Worm (Caenorhabditis elegans): Measurements from ENCODE around the gene srw-142.

The srw-142 gene

ce11 chrV:2958202-2958601 is at the start of gene srw-142:
TSS of gene srw-142 (minus strand) at chrV:2958302.
- TF ChIP-seq nhr-21 (tag; optimal IDR thresholded peaks at IDR 0.05) (no peak), dmd-4 (tag; optimal IDR thresholded peaks at IDR 0.05) (no peak), lsy-2 (tag; optimal IDR thresholded peaks at IDR 0.05) (no peak), fos-1 (tag; optimal IDR thresholded peaks at IDR 0.05) (no peak), ztf-1 (GFP tag; conservative IDR thresholded peaks at IDR 0.05) (no peak), unc-39 (tag; optimal IDR thresholded peaks at IDR 0.05) (no peak), egl-27 (tag; optimal IDR thresholded peaks at IDR 0.05) (no peak)

- TF ChIP-seq nhr-10 (tag; optimal IDR thresholded peaks at IDR 0.05) (no peak), lin-13 (GFP tag; optimal IDR thresholded peaks at IDR 0.05) (no peak), skn-1 (tag; optimal IDR thresholded peaks at IDR 0.05) (no peak), lin-11 (tag; optimal IDR thresholded peaks at IDR 0.05) (no peak), nhr-129 (tag; optimal IDR thresholded peaks at IDR 0.05) (no peak), unc-55 (GFP tag; optimal IDR thresholded peaks at IDR 0.05) (no peak), nhr-12 (tag; optimal IDR thresholded peaks at IDR 0.05) (no peak), sem-4 (tag; optimal IDR thresholded peaks at IDR 0.05) (no peak), unc-39 (tag; optimal IDR thresholded peaks at IDR 0.05) (no peak), gmeb-1 (tag; optimal IDR thresholded peaks at IDR 0.05) (no peak), mbf-1 (tag; optimal IDR thresholded peaks at IDR 0.05) (no peak), crh-2 (tag; optimal IDR thresholded peaks at IDR 0.05) (no peak), ztf-1 (GFP tag; conservative IDR thresholded peaks at IDR 0.05) (no peak), peb-1 (tag; optimal IDR thresholded peaks at IDR 0.05) (no peak)
Observed at ce11 chrV:3005964-3006363, 47.9 kb upstream of the srw-142 start, which contains the start of gene srw-112. TSS of gene srw-112 (minus strand) at chrV:3006064.

ce11 chrV:2999736-3000135 is 41.6 kb upstream of the srw-142 start, which contains the start of gene srw-119:
TSS of gene srw-119 (minus strand) at chrV:2999836.
- TF ChIP-seq unc-39 (tag; optimal IDR thresholded peaks at IDR 0.05) (no peak), R02D3.7 (tag; optimal IDR thresholded peaks at IDR 0.05) (no peak), mdl-1 (tag; optimal IDR thresholded peaks at IDR 0.05) (no peak), aly-2 (tag; optimal IDR thresholded peaks at IDR 0.05) (no peak), fos-1 (tag; optimal IDR thresholded peaks at IDR 0.05) (no peak), ZK546.5 (tag; optimal IDR thresholded peaks at IDR 0.05) (no peak), unc-62 (GFP tag; optimal IDR thresholded peaks at IDR 0.05) (no peak), nhr-129 (tag; optimal IDR thresholded peaks at IDR 0.05) (no peak), ztf-11 (tag; optimal IDR thresholded peaks at IDR 0.05) (no peak), zag-1 (tag; optimal IDR thresholded peaks at IDR 0.05) (no peak), ceh-16 (tag; optimal IDR thresholded peaks at IDR 0.05) (no peak), skn-1 (tag; optimal IDR thresholded peaks at IDR 0.05) (no peak), nhr-6 (tag; optimal IDR thresholded peaks at IDR 0.05) (no peak), C34F6.9 (tag; optimal IDR thresholded peaks at IDR 0.05) (no peak), Y55F3AM.14 (GFP tag; optimal IDR thresholded peaks at IDR 0.05) (no peak), nhr-12 (tag; optimal IDR thresholded peaks at IDR 0.05) (no peak), sma-3 (GFP tag; optimal IDR thresholded peaks at IDR 0.05) (no peak)

ce11 chrV:2996105-2996504 is 38.0 kb upstream of the srw-142 start, which contains the start of gene srw-120:
TSS of gene srw-120 (minus strand) at chrV:2996205.
- TF ChIP-seq ceh-82 (tag; optimal IDR thresholded peaks at IDR 0.05) (no peak), egl-27 (tag; optimal IDR thresholded peaks at IDR 0.05) (no peak), ztf-1 (GFP tag; conservative IDR thresholded peaks at IDR 0.05) (no peak), crh-2 (tag; optimal IDR thresholded peaks at IDR 0.05) (no peak), nhr-6 (tag; optimal IDR thresholded peaks at IDR 0.05) (no peak), fos-1 (tag; optimal IDR thresholded peaks at IDR 0.05) (no peak), unc-62 (GFP tag; optimal IDR thresholded peaks at IDR 0.05) (no peak), nhr-129 (tag; optimal IDR thresholded peaks at IDR 0.05) (no peak), sem-4 (tag; optimal IDR thresholded peaks at IDR 0.05) (no peak), skn-1 (tag; optimal IDR thresholded peaks at IDR 0.05) (no peak), sma-9 (GFP tag; optimal IDR thresholded peaks at IDR 0.05) (no peak), sma-9 (tag; optimal IDR thresholded peaks at IDR 0.05) (no peak), aly-2 (tag; optimal IDR thresholded peaks at IDR 0.05) (no peak), nhr-21 (tag; optimal IDR thresholded peaks at IDR 0.05) (no peak), zag-1 (tag; optimal IDR thresholded peaks at IDR 0.05) (no peak), nhr-25 (tag; optimal IDR thresholded peaks at IDR 0.05) (no peak)

- TF ChIP-seq aly-2 (tag; optimal IDR thresholded peaks at IDR 0.05): no peak
- TF ChIP-seq peb-1 (tag; optimal IDR thresholded peaks at IDR 0.05): no peak
- TF ChIP-seq nhr-23 (tag; optimal IDR thresholded peaks at IDR 0.05): no peak
- TF ChIP-seq ama-1 (optimal IDR thresholded peaks at IDR 0.05): no peak
- TF ChIP-seq ztf-4 (tag; optimal IDR thresholded peaks at IDR 0.05): no peak
- no peak for TF ChIP-seq fos-1 (tag; optimal IDR thresholded peaks at IDR 0.05)
- no peak for TF ChIP-seq F13H6.1 (tag; optimal IDR thresholded peaks at IDR 0.05)
- TF ChIP-seq dmd-4 (tag; optimal IDR thresholded peaks at IDR 0.05): no peak
- TF ChIP-seq ztf-1 (GFP tag; conservative IDR thresholded peaks at IDR 0.05): no peak
- no peak for TF ChIP-seq sma-3 (GFP tag; optimal IDR thresholded peaks at IDR 0.05)
- TF ChIP-seq sma-9 (GFP tag; optimal IDR thresholded peaks at IDR 0.05): no peak
- no peak for TF ChIP-seq sma-9 (tag; optimal IDR thresholded peaks at IDR 0.05)
- no peak for TF ChIP-seq gmeb-1 (tag; optimal IDR thresholded peaks at IDR 0.05)
- TF ChIP-seq nhr-11 (tag; optimal IDR thresholded peaks at IDR 0.05): no peak
- no peak for TF ChIP-seq nhr-6 (tag; optimal IDR thresholded peaks at IDR 0.05)
- TF ChIP-seq mbf-1 (tag; optimal IDR thresholded peaks at IDR 0.05): no peak
- no peak for TF ChIP-seq sem-4 (tag; optimal IDR thresholded peaks at IDR 0.05)
- no peak for TF ChIP-seq ZK546.5 (tag; optimal IDR thresholded peaks at IDR 0.05)
Observed at ce11 chrV:2993816-2994215, 35.7 kb upstream of the srw-142 start, which contains the start of gene srw-115. TSS of gene srw-115 (minus strand) at chrV:2993916.
